Worm (Caenorhabditis elegans): ENCODE results near the gene kcc-1.

- TF ChIP-seq mxl-3 (GFP tag; optimal IDR thresholded peaks at IDR 0.05) (no peak), T26A8.4 (GFP tag; IDR thresholded peaks at IDR 0.05) (no peak), lsy-2 (tag; optimal IDR thresholded peaks at IDR 0.05) (no peak), ZK546.5 (tag; optimal IDR thresholded peaks at IDR 0.05) (no peak), saeg-2 (GFP tag; IDR thresholded peaks at IDR 0.05) (no peak), fos-1 (tag; optimal IDR thresholded peaks at IDR 0.05) (no peak), hlh-30 (tag; optimal IDR thresholded peaks at IDR 0.05; ENCODE audit: insufficient read depth) (no peak), unc-130 (GFP tag; optimal IDR thresholded peaks at IDR 0.05) (no peak), Y105C5A.15 (GFP tag; IDR thresholded peaks at IDR 0.05) (no peak)
Observed at ce11 chrIV:7216210-7216609, 10.1 kb downstream of the kcc-1 start.

Measured in whole organism, L4 larva.